Worm (Caenorhabditis elegans): ENCODE results near the gene bca-1.

DNA sequence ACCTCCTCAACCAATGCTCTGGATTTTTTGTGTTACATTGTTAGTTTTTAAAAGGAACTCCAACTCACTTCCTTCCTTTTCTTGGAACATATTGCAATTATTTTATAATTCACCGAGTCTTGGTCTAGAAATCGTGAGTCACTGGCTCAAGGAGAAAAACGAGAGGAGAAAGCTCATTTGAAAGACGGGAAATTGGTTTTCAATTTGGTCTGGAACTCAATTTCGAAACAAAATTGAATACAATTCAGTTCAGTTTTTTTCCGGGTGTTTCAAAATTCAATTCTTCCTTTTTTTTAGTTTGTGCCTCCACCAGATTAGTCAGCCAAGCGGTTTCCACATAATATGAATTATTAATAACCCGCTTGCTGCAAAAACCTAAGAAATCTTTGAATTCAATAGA is 43.3 kb upstream of the bca-1 start:
- TF ChIP-seq cog-1 (tag; optimal IDR thresholded peaks at IDR 0.05): no peak
- TF ChIP-seq klf-2 (GFP tag; conservative IDR thresholded peaks at IDR 0.05): no peak
- TF ChIP-seq ref-1 (GFP tag; conservative IDR thresholded peaks at IDR 0.05): no peak
- no peak for TF ChIP-seq ztf-23 (GFP tag; IDR thresholded peaks at IDR 0.05)
- TF ChIP-seq tab-1 (GFP tag; IDR thresholded peaks at IDR 0.05): no peak
- no peak for TF ChIP-seq med-1 (GFP tag; optimal IDR thresholded peaks at IDR 0.05; ENCODE audit: insufficient read depth)
- TF ChIP-seq ztf-29 (GFP tag; IDR thresholded peaks at IDR 0.05): no peak
- no peak for TF ChIP-seq flt-1 (GFP tag; IDR thresholded peaks at IDR 0.05)
- TF ChIP-seq T22C8.4 (GFP tag; IDR thresholded peaks at IDR 0.05): no peak
